Worm (Caenorhabditis elegans) whole organism, L3 larva: Measurements from ENCODE around the gene Y56A3A.41.
A peak's percentile ranks its signal among the peaks of the same experiment; 100 is the strongest.

Experiments
- R02D3.7 ChIP-seq: fragments of 150-350 bp; optimal IDR thresholded peaks from 2 replicates; lab custom pipeline; 2014; ENCODE audit warnings: missing biosample characterization, missing genetic modification characterization
- ZK546.5 ChIP-seq: sonication (generic microtip); optimal IDR thresholded peaks from 2 replicates; lab custom pipeline; 2017; ENCODE audit warnings: missing biosample characterization, missing genetic modification characterization
- ceh-16 ChIP-seq: sonication (generic microtip); optimal IDR thresholded peaks from 2 replicates; lab custom pipeline; 2017; ENCODE audit warnings: missing biosample characterization, missing genetic modification characterization
- ceh-28 ChIP-seq: fragments of 150-350 bp; optimal IDR thresholded peaks from 2 replicates; lab custom pipeline; 2014; ENCODE audit warnings: missing biosample characterization, missing genetic modification reagents, missing genetic modification characterization
- ceh-9 ChIP-seq: sonication (generic microtip); optimal IDR thresholded peaks from 2 replicates; lab custom pipeline; 2018; ENCODE audit warnings: missing biosample characterization, missing genetic modification characterization
- daf-12 ChIP-seq: fragments of 150-350 bp; optimal IDR thresholded peaks from 2 replicates; lab custom pipeline; 2014; ENCODE audit warnings: missing biosample characterization, missing genetic modification reagents, missing genetic modification characterization
- egl-27 ChIP-seq: sonication (generic microtip); optimal IDR thresholded peaks from 4 replicates; lab custom pipeline; 2017; ENCODE audit warnings: missing biosample characterization, missing genetic modification reagents, missing genetic modification characterization
- elt-1 ChIP-seq: fragments of 150-350 bp; optimal IDR thresholded peaks from 2 replicates; lab custom pipeline; 2014; ENCODE audit warnings: missing biosample characterization, missing genetic modification characterization
- eor-1 ChIP-seq, 2 experiments: fragments of 150-350 bp; optimal IDR thresholded peaks; 2 replicates each; lab custom pipeline; 2014 to 2018; ENCODE audit warnings: missing biosample characterization in 2 of 2, missing genetic modification characterization in 2 of 2
- fkh-2 ChIP-seq: fragments of 150-350 bp; optimal IDR thresholded peaks from 2 replicates; lab custom pipeline; 2014; ENCODE audit warnings: missing biosample characterization, missing genetic modification reagents, missing genetic modification characterization
- fos-1 ChIP-seq: fragments of 150-350 bp; optimal IDR thresholded peaks from 2 replicates; lab custom pipeline; 2014; ENCODE audit warnings: missing biosample characterization, missing genetic modification characterization
- lsy-12 ChIP-seq: sonication (generic microtip); optimal IDR thresholded peaks from 2 replicates; lab custom pipeline; 2016; ENCODE audit warnings: mild to moderate bottlenecking, missing genetic modification characterization, missing compliant biosample characterization
- mdl-1 ChIP-seq: fragments of 150-350 bp; optimal IDR thresholded peaks from 2 replicates; lab custom pipeline; 2014; ENCODE audit warnings: missing biosample characterization, missing genetic modification characterization
- mml-1 ChIP-seq: fragments of 150-350 bp; sonication (generic microtip); optimal IDR thresholded peaks from 3 replicates; lab custom pipeline; 2014; ENCODE audit warnings: missing biosample characterization, missing genetic modification characterization
- nfya-1 ChIP-seq: sonication (generic microtip); optimal IDR thresholded peaks from 2 replicates; lab custom pipeline; 2017; ENCODE audit warnings: missing genetic modification characterization, mild to moderate bottlenecking, missing compliant biosample characterization, antibody characterized with exemption, moderate library complexity; ENCODE audit not compliant: insufficient read depth
- nhr-12 ChIP-seq: fragments of 150-350 bp; optimal IDR thresholded peaks from 2 replicates; lab custom pipeline; 2014; ENCODE audit warnings: missing biosample characterization, missing genetic modification characterization
- nhr-237 ChIP-seq: fragments of 150-350 bp; optimal IDR thresholded peaks from 2 replicates; lab custom pipeline; 2014; ENCODE audit warnings: missing biosample characterization, missing genetic modification characterization
- nhr-28 ChIP-seq: fragments of 150-350 bp; optimal IDR thresholded peaks from 2 replicates; lab custom pipeline; 2014; ENCODE audit warnings: missing biosample characterization, missing genetic modification characterization
- nhr-43 ChIP-seq: sonication (generic microtip); optimal IDR thresholded peaks from 2 replicates; lab custom pipeline; 2016; ENCODE audit warnings: mild to moderate bottlenecking, missing genetic modification characterization, missing compliant biosample characterization; ENCODE audit not compliant: poor library complexity, severe bottlenecking
- pqm-1 ChIP-seq: fragments of 150-350 bp; optimal IDR thresholded peaks from 2 replicates; lab custom pipeline; 2017; ENCODE audit warnings: missing biosample characterization, missing genetic modification characterization, inconsistent platforms
- snpc-4 ChIP-seq: fragments of 150-350 bp; optimal IDR thresholded peaks from 2 replicates; lab custom pipeline; 2014; ENCODE audit warnings: missing biosample characterization, missing genetic modification characterization
- tbx-2 ChIP-seq: sonication (generic microtip); optimal IDR thresholded peaks from 2 replicates; lab custom pipeline; 2016; ENCODE audit warnings: mild to moderate bottlenecking, missing genetic modification characterization, missing compliant biosample characterization
- unc-62 ChIP-seq: fragments of 150-350 bp; sonication (generic microtip); optimal IDR thresholded peaks from 4 replicates; lab custom pipeline; 2014; ENCODE audit warnings: missing biosample characterization, missing genetic modification reagents, missing genetic modification characterization
- ztf-4 ChIP-seq: fragments of 150-350 bp; optimal IDR thresholded peaks from 2 replicates; lab custom pipeline; 2014; ENCODE audit warnings: missing biosample characterization, missing genetic modification characterization

Y56A3A.41 gene

ce11 chrIII:11847658-11848202, 45.1 kb downstream of the Y56A3A.41 start, which contains the start of gene mif-1 (continued):
- TF ChIP-seq daf-12 (tag; lab: Kevin White, UChicago) (no peak), mml-1 (tag; lab: Kevin White, UChicago) (no peak), elt-1 (tag; lab: Kevin White, UChicago) (no peak), ceh-28 (tag; lab: Kevin White, UChicago) (no peak), unc-62 (GFP tag; lab: Kevin White, UChicago) (no peak), fos-1 (no peak), nhr-12 (tag; lab: Kevin White, UChicago) (no peak), nhr-237 (tag; lab: Kevin White, UChicago) (no peak), ceh-16 (tag; lab: Kevin White, UChicago) (no peak), nhr-28 (tag; lab: Kevin White, UChicago) (no peak), R02D3.7 (no peak), snpc-4 (tag; lab: Kevin White, UChicago) (no peak), egl-27 (no peak), eor-1 (tag; optimal IDR thresholded peaks at IDR 0.05; lab: Kevin White, UChicago) (no peak), tbx-2 (tag; lab: Kevin White, UChicago) (no peak)

DNA sequence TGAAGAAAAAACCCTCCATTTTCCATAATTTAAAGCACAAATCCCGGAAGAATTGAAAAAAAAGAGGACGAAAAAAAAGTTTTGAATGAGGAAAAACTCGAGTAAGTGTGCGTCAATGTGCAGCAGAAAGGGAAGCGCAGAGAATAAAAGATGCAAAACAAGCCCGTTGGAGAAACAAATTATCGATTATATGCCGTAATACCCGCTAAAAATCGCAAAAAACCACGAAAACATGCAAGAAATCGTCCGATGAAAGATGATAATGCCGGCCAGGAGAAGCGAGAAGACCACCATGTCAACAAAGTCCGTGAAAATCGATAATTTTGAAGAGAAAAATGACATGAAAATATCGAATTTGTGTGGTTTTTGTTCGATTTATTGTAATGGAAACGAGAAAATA, 45.8 kb downstream of the Y56A3A.41 start:
- TF ChIP-seq nfya-1 (peak; percentile 45), pqm-1 (tag; lab: Kevin White, UChicago) (no peak), ceh-28 (tag; lab: Kevin White, UChicago) (peak; percentile 61)

DNA sequence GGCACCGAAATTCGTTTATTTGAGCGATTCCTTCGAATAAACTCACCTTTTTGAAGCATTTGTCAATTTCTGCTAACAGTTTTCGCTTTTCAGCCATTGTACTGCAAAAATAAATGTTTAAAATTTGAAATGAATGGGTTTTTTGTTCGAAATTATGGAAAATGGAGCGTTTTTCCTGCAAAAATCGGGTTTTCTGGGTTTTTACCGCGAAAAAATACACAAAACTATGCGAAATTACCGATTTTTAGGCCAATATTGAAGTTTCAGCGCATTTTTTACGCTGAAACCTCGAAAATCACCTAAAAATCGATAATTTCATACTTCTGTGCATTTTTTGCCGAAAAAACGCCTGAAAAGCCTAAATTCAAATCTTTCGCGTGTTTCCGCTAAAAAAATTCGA, 46.5 kb downstream of the Y56A3A.41 start, which contains the start of gene ntl-3:
Gene ntl-3 (minus strand): TSS at position 101 of the 400 bp plus-strand sequence.
- no peak for TF ChIP-seq lsy-12 (tag; lab: Kevin White, UChicago)
- no peak for TF ChIP-seq nfya-1
- no peak for TF ChIP-seq R02D3.7
- no peak for TF ChIP-seq nhr-43 (tag; lab: Kevin White, UChicago)
- TF ChIP-seq ceh-28 (tag; lab: Kevin White, UChicago), result no peak
- no peak for TF ChIP-seq pqm-1 (tag; lab: Kevin White, UChicago)
- TF ChIP-seq fkh-2 (tag; lab: Kevin White, UChicago), result no peak
- no peak for TF ChIP-seq snpc-4 (tag; lab: Kevin White, UChicago)
- no peak for TF ChIP-seq fos-1
- TF ChIP-seq ztf-4 (tag; lab: Kevin White, UChicago), result no peak

DNA sequence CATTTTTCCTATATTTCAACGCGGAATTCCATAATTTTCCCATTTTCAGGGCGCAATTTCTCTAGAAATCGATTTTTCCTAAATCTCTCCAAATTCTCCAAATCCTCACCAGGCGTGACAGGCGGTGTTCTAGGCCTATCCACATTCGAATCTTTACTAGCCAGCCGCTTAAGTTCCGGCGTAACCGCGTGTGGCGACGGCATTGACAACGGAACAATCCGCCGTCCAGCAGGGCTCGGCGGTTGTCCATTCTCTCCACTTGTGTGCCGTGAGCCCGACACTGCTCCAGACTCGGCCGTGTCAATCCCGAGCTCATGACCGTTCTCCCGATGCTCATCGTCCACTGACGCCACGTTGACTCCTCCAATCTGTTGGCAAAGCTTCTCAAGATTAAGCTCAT, 49.8 kb downstream of the Y56A3A.41 start:
- TF ChIP-seq ceh-9, result no peak
- no peak for TF ChIP-seq ZK546.5
- TF ChIP-seq mdl-1 (tag; lab: Kevin White, UChicago), result no peak
- TF ChIP-seq daf-12 (tag; lab: Kevin White, UChicago), result no peak
